Fruit fly (Drosophila melanogaster): ENCODE measurements around the gene CG15027.

Gene CG15027

dm6 chrX:15120116-15120515 lies 34.5 kb upstream of the CG15027 start:
- no peak for TF ChIP-seq CG13204 (GFP tag; optimal IDR thresholded peaks at IDR 0.05)
- peak; percentile 34 for TF ChIP-seq CG8301 (tag; optimal IDR thresholded peaks at IDR 0.05)
- peak; percentile 42 for TF ChIP-seq CG14655 (GFP tag; optimal IDR thresholded peaks at IDR 0.05)
- TF ChIP-seq CG4496 (GFP tag; IDR thresholded peaks at IDR 0.05), result peak; percentile 49; the same call in 2 of the 3 replicates
- no peak for TF ChIP-seq fd96Ca (GFP tag; IDR thresholded peaks at IDR 0.05)
- 0 out of 2 replicates have a peak, but pooled peaks have one; percentile 19 for TF ChIP-seq CG12605 (GFP tag; IDR thresholded peaks at IDR 0.05)
- TF ChIP-seq CG32121 (GFP tag; IDR thresholded peaks at IDR 0.05), result 0 out of 2 replicates have a peak, but pooled peaks have one; percentile 27
- TF ChIP-seq Ets98B (GFP tag; IDR thresholded peaks at IDR 0.05), result peak; percentile 22; the same call in 1 of the 2 replicates

dm6 chrX:15116397-15116796 lies 30.8 kb upstream of the CG15027 start, which contains the start of gene Cyp4s3:
Gene Cyp4s3 (minus strand): TSS chrX:15116542.
- TF ChIP-seq Pif1A (GFP tag; optimal IDR thresholded peaks at IDR 0.05) (no peak), CG32121 (GFP tag; IDR thresholded peaks at IDR 0.05) (no peak), rn (GFP tag; IDR thresholded peaks at IDR 0.05) (no peak), CG8301 (tag; optimal IDR thresholded peaks at IDR 0.05) (no peak), fd96Ca (GFP tag; IDR thresholded peaks at IDR 0.05) (no peak), CG15710 (tag; optimal IDR thresholded peaks at IDR 0.05) (no peak), CG12605 (GFP tag; IDR thresholded peaks at IDR 0.05) (no peak)

DNA sequence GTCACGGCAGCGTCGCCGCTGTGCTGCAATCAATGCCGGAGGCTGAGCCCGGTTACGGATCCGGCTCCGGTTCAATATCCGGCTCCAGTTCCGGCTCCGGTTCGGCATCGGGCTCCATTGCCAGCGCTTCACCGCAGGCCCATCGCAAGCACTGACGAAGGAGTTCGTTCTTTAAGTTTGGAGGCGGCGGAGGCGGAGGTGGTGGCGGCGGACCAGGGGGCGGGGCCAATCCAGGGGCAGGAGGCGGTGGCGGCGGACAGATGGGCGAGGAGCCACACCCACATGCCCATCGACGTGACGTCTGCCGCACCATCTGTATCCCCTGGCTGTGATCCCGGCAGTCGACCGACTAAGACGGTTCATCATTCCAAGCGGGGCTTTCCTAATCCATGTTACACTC lies 26.3 kb upstream of the CG15027 start:
- no peak for TF ChIP-seq Snoo (tag; optimal IDR thresholded peaks at IDR 0.05)
- no peak for TF ChIP-seq EcR (GFP tag; optimal IDR thresholded peaks at IDR 0.05)
- TF ChIP-seq CG34367 (tag; optimal IDR thresholded peaks at IDR 0.05), result no peak
- TF ChIP-seq Ets98B (GFP tag; IDR thresholded peaks at IDR 0.05), result no peak
- TF ChIP-seq Pif1A (GFP tag; optimal IDR thresholded peaks at IDR 0.05), result no peak

DNA sequence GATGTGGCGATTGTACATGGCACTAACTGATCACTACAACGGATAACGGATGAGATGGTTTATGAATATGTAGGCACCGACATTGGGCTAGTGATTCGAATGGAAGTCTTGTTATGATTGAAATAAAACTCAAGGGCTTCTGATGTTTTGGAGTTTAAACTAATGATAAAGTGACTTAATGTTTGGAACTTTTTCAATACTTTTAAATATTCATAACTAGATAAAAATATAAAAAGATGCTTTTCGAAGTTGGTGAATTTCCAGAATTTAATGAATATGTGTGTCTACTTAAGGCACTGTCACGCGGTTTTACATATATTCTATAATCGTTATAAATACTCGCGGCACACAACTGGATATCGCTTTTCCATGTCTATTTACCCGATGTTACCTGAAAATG lies 10.3 kb upstream of the CG15027 start, which contains the start of gene CG9072:
TSS of gene CG9072 (minus strand) at position 101 of the 400 bp plus-strand sequence.
- TF ChIP-seq rn (GFP tag; IDR thresholded peaks at IDR 0.05) (no peak), Ets98B (GFP tag; IDR thresholded peaks at IDR 0.05) (no peak), CG14655 (GFP tag; optimal IDR thresholded peaks at IDR 0.05) (no peak), D1 (tag; optimal IDR thresholded peaks at IDR 0.05) (no peak), Pif1B (GFP tag; optimal IDR thresholded peaks at IDR 0.05) (no peak), EcR (GFP tag; optimal IDR thresholded peaks at IDR 0.05) (no peak), CG10348 (GFP tag; IDR thresholded peaks at IDR 0.05) (no peak), CG9948 (tag; optimal IDR thresholded peaks at IDR 0.05) (no peak), CG13204 (GFP tag; optimal IDR thresholded peaks at IDR 0.05) (no peak), CG8301 (tag; optimal IDR thresholded peaks at IDR 0.05) (no peak), CG8159 (tag; optimal IDR thresholded peaks at IDR 0.05) (no peak), CG32121 (GFP tag; IDR thresholded peaks at IDR 0.05) (no peak), Pif1A (GFP tag; optimal IDR thresholded peaks at IDR 0.05) (no peak), CG12605 (GFP tag; IDR thresholded peaks at IDR 0.05) (no peak), CG4496 (GFP tag; IDR thresholded peaks at IDR 0.05) (no peak), CG34367 (tag; optimal IDR thresholded peaks at IDR 0.05) (no peak), fd96Ca (GFP tag; IDR thresholded peaks at IDR 0.05) (no peak), CG17806 (tag; optimal IDR thresholded peaks at IDR 0.05) (no peak), gl (tag; optimal IDR thresholded peaks at IDR 0.05) (no peak), CG15710 (tag; optimal IDR thresholded peaks at IDR 0.05) (no peak)

DNA sequence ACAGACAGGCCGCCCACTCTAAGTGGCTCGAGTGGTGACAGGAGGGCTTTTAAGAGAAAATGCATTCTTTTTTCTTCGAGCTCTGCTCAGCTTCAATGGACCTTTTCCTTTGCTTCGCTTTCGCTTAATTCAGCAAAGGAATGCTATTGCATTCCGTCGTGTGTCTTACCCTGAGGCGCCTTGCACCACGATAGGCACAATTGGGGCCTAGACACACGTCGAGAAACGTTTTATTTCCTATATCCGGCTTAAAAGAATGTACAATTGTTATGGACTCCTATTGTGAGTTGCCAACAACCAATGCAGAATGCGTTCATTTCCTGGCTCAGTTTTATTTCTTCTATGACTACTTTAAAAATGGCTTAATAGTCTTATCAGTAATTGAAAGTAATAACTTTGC lies 5.5 kb upstream of the CG15027 start:
- TF ChIP-seq EcR (GFP tag; optimal IDR thresholded peaks at IDR 0.05) (no peak), CG4496 (GFP tag; IDR thresholded peaks at IDR 0.05) (no peak), CG14655 (GFP tag; optimal IDR thresholded peaks at IDR 0.05) (no peak), Snoo (tag; optimal IDR thresholded peaks at IDR 0.05) (no peak), CG8301 (tag; optimal IDR thresholded peaks at IDR 0.05) (no peak), rn (GFP tag; IDR thresholded peaks at IDR 0.05) (no peak), CG9948 (tag; optimal IDR thresholded peaks at IDR 0.05) (no peak), Pif1A (GFP tag; optimal IDR thresholded peaks at IDR 0.05) (no peak), Pif1B (GFP tag; optimal IDR thresholded peaks at IDR 0.05) (no peak), CG32121 (GFP tag; IDR thresholded peaks at IDR 0.05) (no peak), CG17806 (tag; optimal IDR thresholded peaks at IDR 0.05) (no peak), gl (tag; optimal IDR thresholded peaks at IDR 0.05) (no peak), fd96Ca (GFP tag; IDR thresholded peaks at IDR 0.05) (no peak), CG8159 (tag; optimal IDR thresholded peaks at IDR 0.05) (no peak), D1 (tag; optimal IDR thresholded peaks at IDR 0.05) (no peak), Ets98B (GFP tag; IDR thresholded peaks at IDR 0.05) (no peak)

- no peak for TF ChIP-seq CG34367 (tag; optimal IDR thresholded peaks at IDR 0.05)
- peak; percentile 44 for TF ChIP-seq CG8159 (tag; optimal IDR thresholded peaks at IDR 0.05)
- TF ChIP-seq CG15710 (tag; optimal IDR thresholded peaks at IDR 0.05), result no peak
Measured at dm6 chrX:15090371-15090770, 4.7 kb upstream of the CG15027 start.

DNA sequence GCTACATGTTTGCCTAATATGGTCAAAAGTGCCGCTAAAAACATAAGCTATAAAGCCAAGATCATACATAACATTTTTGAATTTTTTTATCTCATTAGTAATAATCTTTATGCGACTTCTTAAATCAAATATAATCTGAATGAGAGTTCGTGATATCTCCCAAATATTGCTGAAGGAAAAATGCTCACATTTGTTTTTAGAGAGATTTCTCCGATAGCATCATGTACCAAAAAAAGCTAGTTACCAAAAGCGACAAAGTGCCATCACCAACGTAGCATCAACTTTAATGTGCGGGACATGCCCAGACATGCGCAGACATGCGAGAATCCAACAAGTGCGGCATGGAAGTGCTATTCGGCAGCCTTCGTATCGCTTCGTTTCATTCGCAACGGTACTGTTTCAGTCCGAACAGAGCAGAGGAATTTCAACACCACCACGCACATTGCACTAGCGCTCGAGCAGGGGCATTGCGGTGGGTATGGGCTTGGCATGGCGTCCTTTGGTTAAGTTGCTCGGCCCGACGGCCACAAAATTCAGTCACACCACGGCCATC lies 3.6 kb upstream of the CG15027 start, which contains the start of gene Rab3-GEF:
TSS of gene Rab3-GEF (plus strand) at position 537 of the 553 bp plus-strand sequence.
- TF ChIP-seq CG10348 (GFP tag; IDR thresholded peaks at IDR 0.05), result no peak
- no peak for TF ChIP-seq CG34367 (tag; optimal IDR thresholded peaks at IDR 0.05)
- TF ChIP-seq CG12605 (GFP tag; IDR thresholded peaks at IDR 0.05), result peak; percentile 76; the same call in 1 of the 2 replicates
- TF ChIP-seq gl (tag; optimal IDR thresholded peaks at IDR 0.05), result no peak
